Worm (Caenorhabditis elegans) whole organism, L4 larva: ENCODE data around the gene unc-84.

Experiments
- D1046.2 ChIP-seq: fragments of 200-800 bp; sonication (Bioruptor generic); IDR thresholded peaks from 2 replicates; pipeline ENCODE4 v1.3.6; 2022; ENCODE audit warnings: missing genetic modification characterization, missing compliant biosample characterization
- F26F4.8 ChIP-seq: fragments of 200-800 bp; sonication (Bioruptor generic); conservative IDR thresholded peaks from 2 replicates; pipeline ENCODE4 v1.3.6; 2022; ENCODE audit warnings: missing genetic modification characterization, missing compliant biosample characterization
- F37D6.2 ChIP-seq: sonication (generic microtip); optimal IDR thresholded peaks from 2 replicates; lab custom pipeline; 2016; ENCODE audit warnings: mild to moderate bottlenecking, missing genetic modification characterization, missing compliant biosample characterization
- F44E2.7 ChIP-seq: fragments of 200-800 bp; sonication (Bioruptor generic); IDR thresholded peaks from 2 replicates; pipeline ENCODE4 v2.1.2; 2022; ENCODE audit warnings: missing genetic modification characterization, missing compliant biosample characterization
- F49E8.2 ChIP-seq: sonication (generic microtip); optimal IDR thresholded peaks from 2 replicates; lab custom pipeline; 2016; ENCODE audit warnings: missing compliant biosample characterization, mild to moderate bottlenecking, missing genetic modification characterization, borderline replicate concordance
- T20F7.1 ChIP-seq: fragments of 200-800 bp; sonication (Bioruptor generic); optimal IDR thresholded peaks from 2 replicates; lab custom pipeline; 2018; ENCODE audit warnings: mild to moderate bottlenecking, missing genetic modification characterization, missing compliant biosample characterization
- Y48G9A.11 ChIP-seq: fragments of 200-800 bp; sonication (Bioruptor generic); IDR thresholded peaks from 2 replicates; pipeline ENCODE4 v1.3.6; 2022; ENCODE audit warnings: missing genetic modification reagents, missing genetic modification characterization, missing compliant biosample characterization
- Y75B8A.6 ChIP-seq: fragments of 200-800 bp; sonication (Bioruptor generic); IDR thresholded peaks from 2 replicates; pipeline ENCODE4 v1.3.6; 2022; ENCODE audit warnings: missing genetic modification reagents, missing genetic modification characterization, missing compliant biosample characterization
- aha-1 ChIP-seq: fragments of 150-350 bp; peaks from one replicate; lab custom pipeline; 2014; ENCODE audit warnings: missing biosample characterization, missing genetic modification characterization
- aly-2 ChIP-seq: sonication (generic microtip); optimal IDR thresholded peaks from 2 replicates; lab custom pipeline; 2018; ENCODE audit warnings: missing biosample characterization, missing genetic modification characterization
- ama-1 ChIP-seq: fragments of 150-350 bp; optimal IDR thresholded peaks from 2 replicates; lab custom pipeline; 2014; ENCODE audit warnings: inconsistent platforms, mixed read lengths
- ceh-20 ChIP-seq: fragments of 200-800 bp; sonication (Bioruptor generic); IDR thresholded peaks from 2 replicates; pipeline ENCODE4 v1.3.6; 2022; ENCODE audit warnings: missing genetic modification reagents, missing genetic modification characterization, missing compliant biosample characterization
- ceh-82 ChIP-seq: sonication (generic microtip); optimal IDR thresholded peaks from 2 replicates; lab custom pipeline; 2017; ENCODE audit warnings: missing biosample characterization, missing genetic modification characterization
- ces-1 ChIP-seq: fragments of 150-350 bp; sonication (generic microtip); optimal IDR thresholded peaks from 4 replicates; lab custom pipeline; 2014; ENCODE audit warnings: missing biosample characterization, missing genetic modification reagents, missing genetic modification characterization
- cey-2 ChIP-seq: sonication (generic microtip); optimal IDR thresholded peaks from 3 replicates; lab custom pipeline; 2017; ENCODE audit warnings: missing genetic modification characterization, mild to moderate bottlenecking, missing compliant biosample characterization, antibody characterized with exemption, borderline replicate concordance; ENCODE audit not compliant: insufficient read depth
- daf-16 ChIP-seq, 3 experiments: sonication (generic microtip); optimal IDR thresholded peaks; 2 replicates each; lab custom pipeline; 2016 to 2017; ENCODE audit warnings: missing genetic modification characterization in 3 of 3, missing genetic modification reagents in 3 of 3, mild to moderate bottlenecking in 2 of 3, missing compliant biosample characterization in 2 of 3, missing biosample characterization in 1 of 3, moderate library complexity in 1 of 3
- daf-8 ChIP-seq: fragments of 200-800 bp; sonication (Bioruptor generic); IDR thresholded peaks from 2 replicates; pipeline ENCODE4 v1.3.6; 2022; ENCODE audit warnings: missing genetic modification characterization, missing compliant biosample characterization
- dmd-8 ChIP-seq: fragments of 200-800 bp; sonication (Bioruptor generic); IDR thresholded peaks from 2 replicates; pipeline ENCODE4 v1.3.6; 2022; ENCODE audit warnings: missing genetic modification characterization, missing compliant biosample characterization
- duxl-1 ChIP-seq: sonication (generic microtip); optimal IDR thresholded peaks from 2 replicates; lab custom pipeline; 2016; ENCODE audit warnings: mild to moderate bottlenecking, missing genetic modification characterization, moderate library complexity, missing compliant biosample characterization; ENCODE audit not compliant: poor library complexity
- fos-1 ChIP-seq: fragments of 150-350 bp; optimal IDR thresholded peaks from 2 replicates; lab custom pipeline; 2014; ENCODE audit warnings: missing biosample characterization, missing genetic modification characterization
- gei-8 ChIP-seq: fragments of 200-800 bp; sonication (Bioruptor generic); optimal IDR thresholded peaks from 2 replicates; lab custom pipeline; 2018; ENCODE audit warnings: mild to moderate bottlenecking, missing genetic modification characterization, missing compliant biosample characterization
- hlh-30 ChIP-seq: sonication (generic microtip); optimal IDR thresholded peaks from 2 replicates; lab custom pipeline; 2017; ENCODE audit warnings: antibody characterized with exemption, mild to moderate bottlenecking, missing genetic modification characterization, missing compliant biosample characterization; ENCODE audit not compliant: insufficient read depth
- jun-1 ChIP-seq: fragments of 150-350 bp; optimal IDR thresholded peaks from 2 replicates; lab custom pipeline; 2014; ENCODE audit warnings: missing biosample characterization, missing genetic modification reagents, missing genetic modification characterization
- lin-13 ChIP-seq: fragments of 150-350 bp; optimal IDR thresholded peaks from 2 replicates; lab custom pipeline; 2014; ENCODE audit warnings: missing biosample characterization, missing genetic modification reagents, missing genetic modification characterization
- lin-29 ChIP-seq: fragments of 200-800 bp; sonication (Bioruptor generic); IDR thresholded peaks from 2 replicates; pipeline ENCODE4 v1.3.6; 2022; ENCODE audit warnings: missing genetic modification reagents, missing genetic modification characterization, missing compliant biosample characterization
- lin-38 ChIP-seq: fragments of 200-800 bp; sonication (Bioruptor generic); IDR thresholded peaks from 2 replicates; pipeline ENCODE4 v1.3.6; 2022; ENCODE audit warnings: missing genetic modification reagents, missing genetic modification characterization, missing compliant biosample characterization
- lin-39 ChIP-seq: fragments of 150-350 bp; optimal IDR thresholded peaks from 2 replicates; lab custom pipeline; 2014; ENCODE audit warnings: missing biosample characterization, missing genetic modification reagents, missing genetic modification characterization
- lsy-2 ChIP-seq, 2 experiments: fragments of 150-350 bp in 1 of 2; sonication (generic microtip) in 1 of 2; optimal IDR thresholded peaks; 2 replicates each; lab custom pipeline; 2014 to 2017; ENCODE audit warnings: missing biosample characterization in 2 of 2, missing genetic modification characterization in 2 of 2
- mdt-29 ChIP-seq: fragments of 200-800 bp; sonication (Bioruptor generic); IDR thresholded peaks from 2 replicates; pipeline ENCODE4 v1.3.6; 2022; ENCODE audit warnings: missing genetic modification reagents, missing genetic modification characterization, missing compliant biosample characterization
- mep-1 ChIP-seq: fragments of 150-350 bp; sonication (generic microtip); optimal IDR thresholded peaks from 3 replicates; lab custom pipeline; 2014; ENCODE audit warnings: missing biosample characterization, missing genetic modification characterization
- mes-2 ChIP-seq: sonication (generic microtip); optimal IDR thresholded peaks from 2 replicates; lab custom pipeline; 2016; ENCODE audit warnings: missing genotype, mild to moderate bottlenecking, missing genetic modification characterization, missing compliant biosample characterization; ENCODE audit not compliant: poor library complexity, severe bottlenecking
- mxl-2 ChIP-seq: fragments of 200-800 bp; sonication (Bioruptor generic); conservative IDR thresholded peaks from 2 replicates; pipeline ENCODE4 v1.3.6; 2022; ENCODE audit warnings: missing genetic modification reagents, missing genetic modification characterization, missing compliant biosample characterization
- nhr-102 ChIP-seq: sonication (generic microtip); optimal IDR thresholded peaks from 2 replicates; lab custom pipeline; 2016; ENCODE audit warnings: mild to moderate bottlenecking, missing genetic modification characterization, moderate library complexity, missing compliant biosample characterization
- nhr-237 ChIP-seq: sonication (generic microtip); optimal IDR thresholded peaks from 2 replicates; lab custom pipeline; 2017; ENCODE audit warnings: missing biosample characterization, missing genetic modification characterization
- nhr-42 ChIP-seq: fragments of 200-800 bp; sonication (Bioruptor generic); IDR thresholded peaks from 2 replicates; pipeline ENCODE4 v1.3.6; 2022; ENCODE audit warnings: missing genetic modification characterization, missing compliant biosample characterization
- nhr-48 ChIP-seq: sonication (generic microtip); optimal IDR thresholded peaks from 2 replicates; lab custom pipeline; 2016; ENCODE audit warnings: mild to moderate bottlenecking, missing genetic modification characterization, missing compliant biosample characterization
- nhr-6 ChIP-seq: fragments of 150-350 bp; optimal IDR thresholded peaks from 2 replicates; lab custom pipeline; 2014; ENCODE audit warnings: missing biosample characterization, missing genetic modification characterization
- nhr-76 ChIP-seq: fragments of 150-350 bp; optimal IDR thresholded peaks from 2 replicates; lab custom pipeline; 2014; ENCODE audit warnings: missing biosample characterization, missing genetic modification characterization
- pha-4 ChIP-seq, 2 experiments: fragments of 150-350 bp in 1 of 2; fragments of 200-800 bp in 1 of 2; sonication (Bioruptor generic) in 1 of 2; IDR thresholded peaks in 1 of 2; optimal IDR thresholded peaks in 1 of 2; 2 replicates each; pipeline versions ENCODE4 v1.3.6 to Lab custom; 2014 to 2022; ENCODE audit warnings: missing genetic modification characterization in 2 of 2, missing genetic modification reagents in 2 of 2, missing biosample characterization in 1 of 2, missing compliant biosample characterization in 1 of 2
- pqm-1 ChIP-seq: sonication (generic microtip); optimal IDR thresholded peaks from 2 replicates; lab custom pipeline; 2017; ENCODE audit warnings: missing biosample characterization, missing genetic modification characterization
- set-16 ChIP-seq: fragments of 200-800 bp; sonication (Bioruptor generic); IDR thresholded peaks from 2 replicates; pipeline ENCODE4 v1.3.6; 2022; ENCODE audit warnings: missing genetic modification reagents, missing genetic modification characterization, missing compliant biosample characterization
- snpc-1.2 ChIP-seq: fragments of 200-800 bp; sonication (Bioruptor generic); IDR thresholded peaks from 2 replicates; pipeline ENCODE4 v1.3.6; 2022; ENCODE audit warnings: missing genetic modification reagents, missing genetic modification characterization, missing compliant biosample characterization
- spr-3 ChIP-seq: fragments of 200-800 bp; sonication (Bioruptor generic); optimal IDR thresholded peaks from 2 replicates; lab custom pipeline; 2018; ENCODE audit warnings: mild to moderate bottlenecking, missing genetic modification characterization, missing compliant biosample characterization
- unc-130 ChIP-seq: sonication (generic microtip); optimal IDR thresholded peaks from 2 replicates; lab custom pipeline; 2016; ENCODE audit warnings: missing genetic modification reagents, missing genetic modification characterization, missing compliant biosample characterization
- unc-39 ChIP-seq: sonication (generic microtip); optimal IDR thresholded peaks from 2 replicates; lab custom pipeline; 2017; ENCODE audit warnings: missing biosample characterization, missing genetic modification characterization
- unc-62 ChIP-seq, 3 experiments: fragments of 150-350 bp in 1 of 3; sonication (generic microtip); optimal IDR thresholded peaks in 2 of 3; peaks in 1 of 3; 1 replicate in 1 of 3; 2 replicates in 2 of 3; lab custom pipeline; 2014 to 2017; ENCODE audit warnings: missing biosample characterization in 3 of 3, missing genetic modification characterization in 3 of 3, missing genetic modification reagents in 3 of 3, missing genotype in 1 of 3
- vab-7 ChIP-seq: fragments of 200-800 bp; sonication (Bioruptor generic); IDR thresholded peaks from 2 replicates; pipeline ENCODE4 v1.3.6; 2022; ENCODE audit warnings: missing genetic modification reagents, missing genetic modification characterization, missing compliant biosample characterization
- zfp-2 ChIP-seq: sonication (generic microtip); optimal IDR thresholded peaks from 2 replicates; lab custom pipeline; 2016; ENCODE audit warnings: mild to moderate bottlenecking, missing genetic modification characterization, missing compliant biosample characterization
- zfp-3 ChIP-seq: fragments of 200-800 bp; sonication (Bioruptor generic); conservative IDR thresholded peaks from 2 replicates; pipeline ENCODE4 v1.3.6; 2022; ENCODE audit warnings: missing genetic modification reagents, missing genetic modification characterization, missing compliant biosample characterization
- ztf-7 ChIP-seq: fragments of 150-350 bp; optimal IDR thresholded peaks from 2 replicates; lab custom pipeline; 2014; ENCODE audit warnings: missing biosample characterization, missing genetic modification characterization

unc-84 gene

ce11 chrX:13583895-13584344 lies 655 bp upstream of the unc-84 start (continued):
- TF ChIP-seq lin-13 (GFP tag; lab: Kevin White, UChicago) = no peak
- TF ChIP-seq nhr-42 (GFP tag; lab: Robert Waterston, UW) = 0 out of 2 replicates have a peak, but pooled peaks have one; percentile 28
- no peak for TF ChIP-seq pha-4 (GFP tag; IDR thresholded peaks at IDR 0.05; lab: Robert Waterston, UW)
- TF ChIP-seq pha-4 (tag; optimal IDR thresholded peaks at IDR 0.05; lab: Kevin White, UChicago) = no peak
- TF ChIP-seq jun-1 (tag; lab: Kevin White, UChicago) = no peak
- TF ChIP-seq nhr-48 (tag; lab: Kevin White, UChicago) = peak; percentile 39
- no peak for TF ChIP-seq Y48G9A.11 (GFP tag; lab: Robert Waterston, UW)
- peak; percentile 72 for TF ChIP-seq mep-1 (tag; lab: Kevin White, UChicago)
- TF ChIP-seq T20F7.1 (GFP tag; lab: Kevin White, UChicago) = no peak
- no peak for TF ChIP-seq zfp-2 (tag; lab: Kevin White, UChicago)
- TF ChIP-seq unc-130 (GFP tag; lab: Kevin White, UChicago) = no peak
- peak; percentile 60 for TF ChIP-seq mes-2 (tag; lab: Kevin White, UChicago)
- no peak for TF ChIP-seq ceh-20 (GFP tag; lab: Robert Waterston, UW)
- TF ChIP-seq nhr-6 (tag; lab: Kevin White, UChicago) = no peak
- no peak for TF ChIP-seq unc-39 (tag; lab: Kevin White, UChicago)
- TF ChIP-seq ztf-7 (tag; lab: Kevin White, UChicago) = no peak
- TF ChIP-seq F49E8.2 (tag; lab: Kevin White, UChicago) = no peak
- TF ChIP-seq cey-2 (tag; lab: Kevin White, UChicago) = no peak
- TF ChIP-seq spr-3 = no peak
- TF ChIP-seq lin-38 (GFP tag; lab: Robert Waterston, UW) = no peak
- no peak for TF ChIP-seq unc-62 (GFP tag; optimal IDR thresholded peaks at IDR 0.05 in 1 of 2; lab: Kevin White, UChicago)
- TF ChIP-seq unc-62 (tag; optimal IDR thresholded peaks at IDR 0.05; lab: Kevin White, UChicago) = no peak
- TF ChIP-seq nhr-102 (tag; lab: Kevin White, UChicago) = peak; percentile 65
- no peak for TF ChIP-seq gei-8 (GFP tag; lab: Kevin White, UChicago)
- TF ChIP-seq lin-39 (tag; lab: Kevin White, UChicago) = no peak
- TF ChIP-seq mdt-29 (GFP tag; lab: Robert Waterston, UW) = no peak
- TF ChIP-seq dmd-8 = no peak
- TF ChIP-seq aha-1 = peak; percentile 99
- TF ChIP-seq lsy-2 (tag; optimal IDR thresholded peaks at IDR 0.05; lab: Kevin White, UChicago) = no peak
- TF ChIP-seq F44E2.7 = no peak
- no peak for TF ChIP-seq ama-1 (lab: Kevin White, UChicago)
- TF ChIP-seq daf-16 (GFP tag; optimal IDR thresholded peaks at IDR 0.05; lab: Kevin White, UChicago) = peak; percentile 18 to 32
- peak; percentile 80 for TF ChIP-seq daf-16 (tag; optimal IDR thresholded peaks at IDR 0.05; lab: Kevin White, UChicago)
- no peak for TF ChIP-seq ceh-82 (tag; lab: Kevin White, UChicago)
- TF ChIP-seq hlh-30 (tag; lab: Kevin White, UChicago) = peak; percentile 61
- TF ChIP-seq lin-29 (GFP tag; lab: Robert Waterston, UW) = no peak
- no peak for TF ChIP-seq F37D6.2 (tag; lab: Kevin White, UChicago)
- no peak for TF ChIP-seq aly-2
- TF ChIP-seq nhr-237 = no peak
- TF ChIP-seq mxl-2 = no peak
- no peak for TF ChIP-seq daf-8
- TF ChIP-seq nhr-76 (tag; lab: Kevin White, UChicago) = no peak
- no peak for TF ChIP-seq ces-1 (GFP tag; lab: Kevin White, UChicago)
- no peak for TF ChIP-seq duxl-1 (tag; lab: Kevin White, UChicago)
- TF ChIP-seq set-16 (GFP tag; lab: Robert Waterston, UW) = no peak; the same call in none of the 2 replicates
- no peak for TF ChIP-seq fos-1 (tag; lab: Kevin White, UChicago)
- no peak for TF ChIP-seq Y75B8A.6 (GFP tag; lab: Robert Waterston, UW)
- no peak for TF ChIP-seq pqm-1
- no peak for TF ChIP-seq F26F4.8 (GFP tag; lab: Robert Waterston, UW)
- no peak for TF ChIP-seq snpc-1.2 (GFP tag; lab: Robert Waterston, UW)
- no peak for TF ChIP-seq zfp-3
- TF ChIP-seq D1046.2 (GFP tag; lab: Robert Waterston, UW) = 0 out of 2 replicates have a peak, but pooled peaks have one; percentile 41
- TF ChIP-seq vab-7 (GFP tag; lab: Robert Waterston, UW) = no peak
